Worm (Caenorhabditis elegans) whole organism, L4 larva: ENCODE measurements around the gene msp-152.

Experiments used
- R02D3.7 ChIP-seq: fragments of 150-350 bp; sonication (generic microtip); optimal IDR thresholded peaks from 3 replicates; lab custom pipeline; 2014; ENCODE audit warnings: missing biosample characterization, missing genetic modification characterization
- T20F7.1 ChIP-seq: fragments of 200-800 bp; sonication (Bioruptor generic); optimal IDR thresholded peaks from 2 replicates; lab custom pipeline; 2018; ENCODE audit warnings: mild to moderate bottlenecking, missing genetic modification characterization, missing compliant biosample characterization
- Y5F2A.4 ChIP-seq: fragments of 200-800 bp; sonication (Bioruptor generic); optimal IDR thresholded peaks from 2 replicates; lab custom pipeline; 2018; ENCODE audit warnings: mild to moderate bottlenecking, missing genetic modification characterization, missing compliant biosample characterization
- Y75B8A.6 ChIP-seq: fragments of 200-800 bp; sonication (Bioruptor generic); IDR thresholded peaks from 2 replicates; pipeline ENCODE4 v1.3.6; 2022; ENCODE audit warnings: missing genetic modification reagents, missing genetic modification characterization, missing compliant biosample characterization
- ZK546.5 ChIP-seq, 2 experiments: sonication (generic microtip); optimal IDR thresholded peaks; 2 replicates each; lab custom pipeline; 2017; ENCODE audit warnings: missing biosample characterization in 2 of 2, missing genetic modification characterization in 2 of 2
- aha-1 ChIP-seq: fragments of 150-350 bp; peaks from one replicate; lab custom pipeline; 2014; ENCODE audit warnings: missing biosample characterization, missing genetic modification characterization
- ama-1 ChIP-seq: fragments of 150-350 bp; optimal IDR thresholded peaks from 2 replicates; lab custom pipeline; 2014; ENCODE audit warnings: inconsistent platforms, mixed read lengths
- arid-1 ChIP-seq: fragments of 200-800 bp; sonication (Bioruptor generic); conservative IDR thresholded peaks from 2 replicates; pipeline ENCODE4 v1.3.6; 2022; ENCODE audit warnings: missing genetic modification reagents, missing genetic modification characterization, missing compliant biosample characterization
- ceh-20 ChIP-seq: fragments of 200-800 bp; sonication (Bioruptor generic); IDR thresholded peaks from 2 replicates; pipeline ENCODE4 v1.3.6; 2022; ENCODE audit warnings: missing genetic modification reagents, missing genetic modification characterization, missing compliant biosample characterization
- ces-1 ChIP-seq: fragments of 150-350 bp; sonication (generic microtip); optimal IDR thresholded peaks from 4 replicates; lab custom pipeline; 2014; ENCODE audit warnings: missing biosample characterization, missing genetic modification reagents, missing genetic modification characterization
- daf-19 ChIP-seq: fragments of 200-800 bp; sonication (Bioruptor generic); conservative IDR thresholded peaks from 2 replicates; pipeline ENCODE4 v1.3.6; 2022; ENCODE audit warnings: missing genetic modification characterization, missing compliant biosample characterization
- dmd-6 ChIP-seq: fragments of 200-800 bp; sonication (Bioruptor generic); IDR thresholded peaks from 2 replicates; pipeline ENCODE4 v1.3.6; 2022; ENCODE audit warnings: missing genetic modification reagents, missing genetic modification characterization, missing compliant biosample characterization
- dmd-9 ChIP-seq: fragments of 200-800 bp; sonication (Bioruptor generic); IDR thresholded peaks from 2 replicates; pipeline ENCODE4 v1.3.6; 2022; ENCODE audit warnings: missing genetic modification reagents, missing genetic modification characterization, missing compliant biosample characterization
- dpl-1 ChIP-seq: fragments of 150-350 bp; optimal IDR thresholded peaks from 2 replicates; lab custom pipeline; 2014; ENCODE audit warnings: missing biosample characterization, missing genetic modification reagents, missing genetic modification characterization
- dve-1 ChIP-seq: sonication (generic microtip); optimal IDR thresholded peaks from 2 replicates; lab custom pipeline; 2017; ENCODE audit warnings: antibody characterized with exemption, mild to moderate bottlenecking, missing genetic modification characterization, missing compliant biosample characterization; ENCODE audit not compliant: insufficient read depth
- egl-27 ChIP-seq: sonication (generic microtip); optimal IDR thresholded peaks from 3 replicates; lab custom pipeline; 2017; ENCODE audit warnings: missing biosample characterization, missing genetic modification reagents, missing genetic modification characterization
- egl-43 ChIP-seq: fragments of 200-800 bp; sonication (Bioruptor generic); IDR thresholded peaks from 2 replicates; pipeline ENCODE4 v1.3.6; 2022; ENCODE audit warnings: missing genetic modification reagents, missing genetic modification characterization, missing compliant biosample characterization
- fos-1 ChIP-seq: fragments of 150-350 bp; optimal IDR thresholded peaks from 2 replicates; lab custom pipeline; 2014; ENCODE audit warnings: missing biosample characterization, missing genetic modification characterization
- hlh-11 ChIP-seq: fragments of 200-800 bp; sonication (Bioruptor generic); optimal IDR thresholded peaks from 2 replicates; lab custom pipeline; 2018; ENCODE audit warnings: mild to moderate bottlenecking, missing genetic modification characterization, missing compliant biosample characterization
- hmg-1.1 ChIP-seq: fragments of 200-800 bp; sonication (Bioruptor generic); IDR thresholded peaks from 2 replicates; pipeline ENCODE4 v1.3.6; 2022; ENCODE audit warnings: missing genetic modification reagents, missing genetic modification characterization, missing compliant biosample characterization
- lin-1 ChIP-seq: fragments of 200-800 bp; sonication (Bioruptor generic); IDR thresholded peaks from 2 replicates; pipeline ENCODE4 v1.3.6; 2022; ENCODE audit warnings: missing genetic modification reagents, missing genetic modification characterization, missing compliant biosample characterization
- lin-13 ChIP-seq: fragments of 150-350 bp; optimal IDR thresholded peaks from 2 replicates; lab custom pipeline; 2014; ENCODE audit warnings: missing biosample characterization, missing genetic modification reagents, missing genetic modification characterization
- lin-38 ChIP-seq: fragments of 200-800 bp; sonication (Bioruptor generic); IDR thresholded peaks from 2 replicates; pipeline ENCODE4 v1.3.6; 2022; ENCODE audit warnings: missing genetic modification reagents, missing genetic modification characterization, missing compliant biosample characterization
- lin-39 ChIP-seq: fragments of 150-350 bp; optimal IDR thresholded peaks from 2 replicates; lab custom pipeline; 2014; ENCODE audit warnings: missing biosample characterization, missing genetic modification reagents, missing genetic modification characterization
- madf-5 ChIP-seq, 2 experiments: fragments of 200-800 bp; sonication (Bioruptor generic); IDR thresholded peaks; 2 replicates each; pipeline ENCODE4 v1.3.6; 2022; ENCODE audit warnings: missing compliant biosample characterization in 2 of 2, missing genetic modification characterization in 2 of 2
- mdl-1 ChIP-seq, 2 experiments: fragments of 150-350 bp in 1 of 2; sonication (generic microtip) in 1 of 2; optimal IDR thresholded peaks; 2 replicates each; lab custom pipeline; 2014 to 2017; ENCODE audit warnings: missing biosample characterization in 2 of 2, missing genetic modification characterization in 2 of 2
- mdt-29 ChIP-seq: fragments of 200-800 bp; sonication (Bioruptor generic); IDR thresholded peaks from 2 replicates; pipeline ENCODE4 v1.3.6; 2022; ENCODE audit warnings: missing genetic modification reagents, missing genetic modification characterization, missing compliant biosample characterization
- mes-2 ChIP-seq: sonication (generic microtip); optimal IDR thresholded peaks from 2 replicates; lab custom pipeline; 2016; ENCODE audit warnings: missing genotype, mild to moderate bottlenecking, missing genetic modification characterization, missing compliant biosample characterization; ENCODE audit not compliant: poor library complexity, severe bottlenecking
- nhr-10 ChIP-seq: fragments of 150-350 bp; optimal IDR thresholded peaks from 2 replicates; lab custom pipeline; 2014; ENCODE audit warnings: missing biosample characterization, missing genetic modification characterization
- nhr-11 ChIP-seq: fragments of 150-350 bp; optimal IDR thresholded peaks from 2 replicates; lab custom pipeline; 2014; ENCODE audit warnings: missing biosample characterization, missing genetic modification characterization
- nhr-28 ChIP-seq: fragments of 150-350 bp; optimal IDR thresholded peaks from 2 replicates; lab custom pipeline; 2014; ENCODE audit warnings: missing biosample characterization, missing genetic modification characterization
- nhr-41 ChIP-seq: fragments of 200-800 bp; sonication (Bioruptor generic); IDR thresholded peaks from 2 replicates; pipeline ENCODE4 v1.3.6; 2022; ENCODE audit warnings: missing genetic modification reagents, missing genetic modification characterization, missing compliant biosample characterization
- nhr-76 ChIP-seq: fragments of 150-350 bp; optimal IDR thresholded peaks from 2 replicates; lab custom pipeline; 2014; ENCODE audit warnings: missing biosample characterization, missing genetic modification characterization
- nhr-77 ChIP-seq: fragments of 150-350 bp; optimal IDR thresholded peaks from 2 replicates; lab custom pipeline; 2014; ENCODE audit warnings: missing biosample characterization, missing genetic modification characterization
- php-3 ChIP-seq: fragments of 200-800 bp; sonication (Bioruptor generic); IDR thresholded peaks from 2 replicates; pipeline ENCODE4 v1.3.6; 2022; ENCODE audit warnings: missing genetic modification reagents, missing genetic modification characterization, missing compliant biosample characterization
- sdz-12 ChIP-seq: fragments of 200-800 bp; sonication (Bioruptor generic); optimal IDR thresholded peaks from 2 replicates; lab custom pipeline; 2018; ENCODE audit warnings: mild to moderate bottlenecking, missing genetic modification characterization, missing compliant biosample characterization
- skn-1 ChIP-seq: fragments of 150-350 bp; optimal IDR thresholded peaks from 2 replicates; lab custom pipeline; 2014; ENCODE audit warnings: missing biosample characterization, missing genetic modification characterization
- snpc-1.2 ChIP-seq: fragments of 200-800 bp; sonication (Bioruptor generic); IDR thresholded peaks from 2 replicates; pipeline ENCODE4 v1.3.6; 2022; ENCODE audit warnings: missing genetic modification reagents, missing genetic modification characterization, missing compliant biosample characterization
- spr-1 ChIP-seq: sonication (generic microtip); optimal IDR thresholded peaks from 2 replicates; lab custom pipeline; 2016; ENCODE audit warnings: mild to moderate bottlenecking, missing genetic modification characterization, missing compliant biosample characterization
- spr-3 ChIP-seq: fragments of 200-800 bp; sonication (Bioruptor generic); optimal IDR thresholded peaks from 2 replicates; lab custom pipeline; 2018; ENCODE audit warnings: mild to moderate bottlenecking, missing genetic modification characterization, missing compliant biosample characterization
- unc-130 ChIP-seq: sonication (generic microtip); optimal IDR thresholded peaks from 2 replicates; lab custom pipeline; 2016; ENCODE audit warnings: missing genetic modification reagents, missing genetic modification characterization, missing compliant biosample characterization
- unc-62 ChIP-seq, 3 experiments: fragments of 150-350 bp in 1 of 3; sonication (generic microtip); optimal IDR thresholded peaks in 2 of 3; peaks in 1 of 3; 1 replicate in 1 of 3; 2 replicates in 2 of 3; lab custom pipeline; 2014 to 2017; ENCODE audit warnings: missing biosample characterization in 3 of 3, missing genetic modification characterization in 3 of 3, missing genetic modification reagents in 3 of 3, missing genotype in 1 of 3
- vab-7 ChIP-seq: fragments of 200-800 bp; sonication (Bioruptor generic); IDR thresholded peaks from 2 replicates; pipeline ENCODE4 v1.3.6; 2022; ENCODE audit warnings: missing genetic modification reagents, missing genetic modification characterization, missing compliant biosample characterization
- zag-1 ChIP-seq: fragments of 150-350 bp; optimal IDR thresholded peaks from 2 replicates; lab custom pipeline; 2014; ENCODE audit warnings: missing biosample characterization, missing genetic modification characterization
- zip-11 ChIP-seq: fragments of 200-800 bp; sonication (Bioruptor generic); IDR thresholded peaks from 2 replicates; pipeline ENCODE4 v1.3.6; 2022; ENCODE audit warnings: missing genetic modification characterization, missing compliant biosample characterization

The msp-152 gene

DNA sequence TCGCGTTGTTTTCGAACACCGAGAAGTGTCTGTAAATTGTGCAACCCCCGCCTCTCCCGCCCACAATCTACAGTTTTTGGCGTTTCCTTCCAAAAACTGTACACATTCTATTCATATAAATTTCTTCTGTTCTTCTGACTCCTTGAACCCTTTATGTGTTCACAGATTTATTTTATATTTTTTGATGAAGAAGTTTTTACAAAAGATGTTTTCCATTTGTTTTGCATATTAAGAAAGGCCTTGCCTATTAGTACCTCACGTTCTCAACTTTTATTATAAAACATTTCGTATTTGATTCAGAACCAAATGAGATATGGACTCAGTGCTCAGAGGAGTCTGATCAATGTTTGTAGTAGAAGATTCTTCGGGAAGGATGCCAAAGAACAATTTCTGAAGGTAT lies 20.5 kb downstream of the msp-152 start, which contains the start of gene ndx-3:
Gene ndx-3, plus strand, starts transcription at position 301 of the 400 bp plus-strand sequence.
- TF ChIP-seq dve-1 (tag; lab: Kevin White, UChicago) (no peak), lin-39 (no peak), fos-1 (tag; lab: Kevin White, UChicago) (no peak), mdt-29 (GFP tag; lab: Robert Waterston, UW) (no peak), madf-5 (GFP tag; IDR thresholded peaks at IDR 0.05; lab: Robert Waterston, UW) (no peak), daf-19 (GFP tag; lab: Robert Waterston, UW) (no peak), php-3 (no peak), nhr-41 (GFP tag; lab: Robert Waterston, UW) (no peak), ZK546.5 (tag; optimal IDR thresholded peaks at IDR 0.05; lab: Kevin White, UChicago) (no peak), lin-1 (GFP tag; lab: Robert Waterston, UW) (no peak)
- TF ChIP-seq, all 104 proteins: peak for 0

DNA sequence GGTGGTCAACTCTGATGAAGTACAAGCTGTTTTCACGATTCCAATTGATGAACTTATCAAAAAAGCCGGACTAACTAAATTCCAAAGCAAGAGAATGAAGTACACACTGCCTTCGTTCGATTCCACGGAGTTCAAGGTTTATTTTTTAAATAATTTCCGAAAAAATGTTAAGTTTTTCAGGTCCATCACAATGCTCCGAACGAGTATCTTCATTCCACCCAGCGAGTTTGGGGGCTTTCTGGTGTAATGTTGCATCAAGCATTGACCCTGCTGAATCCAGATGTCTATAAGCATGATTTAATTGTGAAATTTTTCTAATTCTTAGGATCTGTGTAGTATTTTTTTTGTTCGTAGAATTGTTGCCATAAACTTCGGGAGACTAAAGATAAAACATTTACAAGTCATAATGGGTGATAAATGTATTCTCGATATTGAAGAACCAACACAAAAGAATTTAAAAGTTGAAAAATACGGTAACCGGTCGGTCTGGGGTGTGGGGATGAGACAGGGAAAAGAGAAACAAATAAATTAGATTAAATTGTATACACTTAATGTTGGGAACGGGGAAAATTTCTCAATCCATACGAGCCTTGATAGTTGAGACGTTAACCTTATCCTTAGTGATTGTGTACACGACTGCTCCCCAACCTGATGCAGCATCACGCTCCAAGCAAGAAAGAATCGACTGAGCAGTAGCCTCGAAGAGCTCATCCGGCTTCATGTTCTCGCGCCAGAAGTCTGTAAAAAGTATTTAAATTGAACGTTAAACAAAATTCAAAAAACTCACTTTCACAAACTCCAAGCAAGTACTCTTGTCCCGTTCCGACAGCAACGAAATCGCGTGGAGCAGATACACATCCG lies 21.5 kb downstream of the msp-152 start:
- TF ChIP-seq dmd-6 (GFP tag; lab: Robert Waterston, UW) = no peak
- no peak for TF ChIP-seq zip-11 (GFP tag; lab: Robert Waterston, UW)
- TF ChIP-seq ama-1 (lab: Kevin White, UChicago) = no peak
- no peak for TF ChIP-seq madf-5 (GFP tag; IDR thresholded peaks at IDR 0.05; lab: Robert Waterston, UW)
- no peak for TF ChIP-seq lin-13 (GFP tag; lab: Kevin White, UChicago)
- TF ChIP-seq snpc-1.2 (GFP tag; lab: Robert Waterston, UW) = peak; percentile 25; the same call in 1 of the 2 replicates
- no peak for TF ChIP-seq sdz-12 (GFP tag; lab: Kevin White, UChicago)
- TF ChIP-seq mes-2 = no peak
- peak in 1 of 2 experiments; percentile 62 for TF ChIP-seq unc-62 (GFP tag; optimal IDR thresholded peaks at IDR 0.05 in 1 of 2; lab: Kevin White, UChicago)
- TF ChIP-seq unc-62 (tag; optimal IDR thresholded peaks at IDR 0.05; lab: Kevin White, UChicago) = no peak
- no peak for TF ChIP-seq dve-1 (tag; lab: Kevin White, UChicago)
- TF ChIP-seq Y75B8A.6 (GFP tag; lab: Robert Waterston, UW) = no peak
- TF ChIP-seq zag-1 = no peak
- no peak for TF ChIP-seq hlh-11
- peak; percentile 94 for TF ChIP-seq aha-1 (tag; lab: Kevin White, UChicago)
- TF ChIP-seq R02D3.7 (tag; lab: Kevin White, UChicago) = no peak
- TF ChIP-seq mdl-1 (tag; optimal IDR thresholded peaks at IDR 0.05; lab: Kevin White, UChicago) = no peak
- no peak for TF ChIP-seq T20F7.1 (GFP tag; lab: Kevin White, UChicago)
- TF ChIP-seq arid-1 = no peak
- no peak for TF ChIP-seq nhr-76
- TF ChIP-seq spr-3 (GFP tag; lab: Kevin White, UChicago) = no peak
- peak; percentile 54 for TF ChIP-seq lin-38 (GFP tag; lab: Robert Waterston, UW)
- TF ChIP-seq spr-1 (tag; lab: Kevin White, UChicago) = no peak
- no peak for TF ChIP-seq egl-43 (GFP tag; lab: Robert Waterston, UW)
- no peak for TF ChIP-seq ces-1 (GFP tag; lab: Kevin White, UChicago)
- no peak for TF ChIP-seq egl-27
- no peak for TF ChIP-seq vab-7 (GFP tag; lab: Robert Waterston, UW)
- no peak for TF ChIP-seq nhr-10

DNA sequence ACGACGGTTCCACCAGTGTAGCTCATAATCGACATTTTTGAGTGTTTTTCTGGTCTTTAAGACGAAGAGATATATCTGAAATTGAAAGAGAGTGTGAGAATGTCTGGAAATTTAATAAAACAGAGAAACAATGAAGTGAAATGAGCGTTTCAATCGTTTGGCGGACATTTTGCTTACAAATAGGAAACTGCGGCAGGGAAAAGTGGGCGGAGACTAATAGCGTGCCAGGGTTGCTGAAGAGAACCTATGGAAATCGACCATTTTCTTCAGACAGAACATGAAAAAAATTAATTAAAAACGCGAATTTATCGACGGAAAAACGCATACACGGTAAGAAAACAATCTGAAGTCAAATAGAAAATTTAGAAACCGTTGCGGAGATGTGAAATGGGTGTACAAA lies 22.5 kb downstream of the msp-152 start, which contains the start of gene pbs-3:
Gene pbs-3, minus strand, starts transcription at position 75 of the 400 bp plus-strand sequence.
- no peak for TF ChIP-seq lin-39
- TF ChIP-seq Y5F2A.4 (GFP tag; lab: Kevin White, UChicago) = no peak
- TF ChIP-seq unc-130 (GFP tag; lab: Kevin White, UChicago) = peak; percentile 83
- TF ChIP-seq skn-1 = no peak
- peak; percentile 50 for TF ChIP-seq nhr-11 (tag; lab: Kevin White, UChicago)
- peak; percentile 95 for TF ChIP-seq mes-2
- TF ChIP-seq lin-13 (GFP tag; lab: Kevin White, UChicago) = peak; percentile 58
- TF ChIP-seq dmd-9 = no peak
- TF ChIP-seq ceh-20 = no peak
- TF ChIP-seq hmg-1.1 (GFP tag; lab: Robert Waterston, UW) = peak; percentile 43; the same call in 1 of the 2 replicates
- TF ChIP-seq lin-38 (GFP tag; lab: Robert Waterston, UW) = peak; percentile 77
- peak; percentile 62 for TF ChIP-seq nhr-28 (tag; lab: Kevin White, UChicago)
- TF ChIP-seq ama-1 (lab: Kevin White, UChicago) = peak; percentile 66
- peak; percentile 73 for TF ChIP-seq nhr-77 (tag; lab: Kevin White, UChicago)
- 0 out of 4 replicates have a peak, but pooled peaks of 1 of the 2 experiments have one; percentile 46 for TF ChIP-seq madf-5 (GFP tag; IDR thresholded peaks at IDR 0.05; lab: Robert Waterston, UW)
- peak; percentile 54; the same call in 1 of the 2 replicates for TF ChIP-seq vab-7 (GFP tag; lab: Robert Waterston, UW)
- peak; percentile 35 for TF ChIP-seq hlh-11
- TF ChIP-seq dpl-1 (GFP tag; lab: Kevin White, UChicago) = peak; percentile 67
- TF ChIP-seq Y75B8A.6 (GFP tag; lab: Robert Waterston, UW) = no peak
- no peak for TF ChIP-seq spr-1 (tag; lab: Kevin White, UChicago)
